Worm (Caenorhabditis elegans) whole organism, midembryonic: Measurements from ENCODE around the gene pqn-73.

Experiments
- T22C8.4 ChIP-seq: fragments of 200-800 bp; sonication (Bioruptor generic); IDR thresholded peaks from 2 replicates; pipeline ENCODE4 v1.3.6; 2022; ENCODE audit warnings: missing genetic modification characterization, missing compliant biosample characterization
- flt-1 ChIP-seq: fragments of 200-800 bp; sonication (Bioruptor generic); IDR thresholded peaks from 2 replicates; pipeline ENCODE4 v1.3.6; 2022; ENCODE audit warnings: missing genetic modification characterization, missing compliant biosample characterization
- klf-2 ChIP-seq: fragments of 200-800 bp; sonication (Bioruptor generic); conservative IDR thresholded peaks from 2 replicates; pipeline ENCODE4 v1.3.6; 2022; ENCODE audit warnings: missing genetic modification reagents, missing genetic modification characterization, missing compliant biosample characterization
- ref-1 ChIP-seq: fragments of 200-800 bp; sonication (Bioruptor generic); conservative IDR thresholded peaks from 2 replicates; pipeline ENCODE4 v1.3.6; 2022; ENCODE audit warnings: missing genetic modification reagents, missing genetic modification characterization, missing compliant biosample characterization

- TF ChIP-seq T22C8.4: no peak
- no peak for TF ChIP-seq flt-1
- TF ChIP-seq klf-2 (GFP tag; lab: Robert Waterston, UW): no peak
- TF ChIP-seq ref-1 (GFP tag; lab: Robert Waterston, UW): no peak
These were observed 4.8 kb downstream of the pqn-73 start, which contains the start of gene decr-1.2 for ce11 chrII:8545315-8545714.
